Worm (Caenorhabditis elegans): Measurements from ENCODE around the gene spe-42.

ce11 chrV:11767028-11767427 is 30.2 kb upstream of the spe-42 start, which contains the start of gene sel-11:
- TF ChIP-seq lin-1 (GFP tag; IDR thresholded peaks at IDR 0.05) (no peak), zfp-2 (tag; optimal IDR thresholded peaks at IDR 0.05) (no peak)
